Worm (Caenorhabditis elegans) whole organism, young adult: ENCODE measurements around the gene C02F12.5.

Experiments
- C06A6.2 ChIP-seq: fragments of 200-800 bp; sonication (Bioruptor generic); conservative IDR thresholded peaks from 2 replicates; pipeline ENCODE4 v1.3.6; 2022; ENCODE audit warnings: missing genetic modification characterization, missing compliant biosample characterization
- T07F8.4 ChIP-seq: sonication (generic microtip); optimal IDR thresholded peaks from 2 replicates; lab custom pipeline; 2016; ENCODE audit warnings: mild to moderate bottlenecking, missing genetic modification characterization, moderate library complexity, missing compliant biosample characterization
- ekl-4 ChIP-seq: fragments of 200-800 bp; sonication (Bioruptor generic); IDR thresholded peaks from 2 replicates; pipeline ENCODE4 v1.3.6; 2022; ENCODE audit warnings: missing genetic modification reagents, missing genetic modification characterization, missing compliant biosample characterization
- pha-4 ChIP-seq: fragments of 150-350 bp; sonication (generic microtip); optimal IDR thresholded peaks from 2 replicates; lab custom pipeline; 2014; ENCODE audit warnings: missing biosample characterization, missing genetic modification reagents, missing genetic modification characterization
- ztf-22 ChIP-seq: fragments of 200-800 bp; sonication (Bioruptor generic); optimal IDR thresholded peaks from 2 replicates; lab custom pipeline; 2018; ENCODE audit warnings: mild to moderate bottlenecking, missing genetic modification characterization, moderate library complexity, missing compliant biosample characterization

ce11 chrX:3678507-3679175, 6.7 kb upstream of the C02F12.5 start, which contains the start of gene tag-52:
- TF ChIP-seq pha-4 (no peak), ztf-22 (GFP tag; lab: Kevin White, UChicago) (no peak), C06A6.2 (no peak), ekl-4 (no peak), T07F8.4 (tag; lab: Kevin White, UChicago) (no peak)
